Worm (Caenorhabditis elegans): ENCODE data around the gene T16G1.7.
A peak's percentile ranks its signal among the peaks of the same experiment; 100 is the strongest.

The T16G1.7 gene

ce11 chrV:12968555-12968954 lies 33.6 kb upstream of the T16G1.7 start, which contains the start of gene lin-46:
lin-46 (plus strand) TSS chrV:12968855.
- TF ChIP-seq nhr-77 (tag; optimal IDR thresholded peaks at IDR 0.05) (no peak), fkh-10 (GFP tag; optimal IDR thresholded peaks at IDR 0.05) (no peak), nhr-11 (tag; optimal IDR thresholded peaks at IDR 0.05) (no peak), ets-5 (GFP tag; IDR thresholded peaks at IDR 0.05) (no peak), ceh-82 (tag; optimal IDR thresholded peaks at IDR 0.05) (no peak), nhr-84 (tag; optimal IDR thresholded peaks at IDR 0.05) (no peak), ceh-8 (GFP tag; optimal IDR thresholded peaks at IDR 0.05) (no peak), fkh-8 (tag; optimal IDR thresholded peaks at IDR 0.05) (no peak), egl-27 (tag; optimal IDR thresholded peaks at IDR 0.05) (no peak), nhr-28 (tag; optimal IDR thresholded peaks at IDR 0.05) (no peak), ama-1 (optimal IDR thresholded peaks at IDR 0.05) (no peak), mep-1 (tag; optimal IDR thresholded peaks at IDR 0.05) (no peak), fkh-4 (tag; optimal IDR thresholded peaks at IDR 0.05; ENCODE audit: borderline replicate concordance) (no peak), swsn-7 (tag; optimal IDR thresholded peaks at IDR 0.05) (no peak), unc-62 (GFP tag; optimal IDR thresholded peaks at IDR 0.05) (no peak), lin-39 (tag; optimal IDR thresholded peaks at IDR 0.05) (no peak), elt-3 (tag; optimal IDR thresholded peaks at IDR 0.05) (no peak), lin-15B (tag; optimal IDR thresholded peaks at IDR 0.05) (no peak), xbp-1 (tag; optimal IDR thresholded peaks at IDR 0.05) (no peak), Y116A8C.19 (tag; optimal IDR thresholded peaks at IDR 0.05; ENCODE audit: borderline replicate concordance) (no peak)

- TF ChIP-seq dpl-1 (GFP tag; optimal IDR thresholded peaks at IDR 0.05) = peak; percentile 8 to 69 (median 58)
- TF ChIP-seq lsy-2 (tag; optimal IDR thresholded peaks at IDR 0.05) = peak; percentile 72 to 91
- peak; percentile 82 for TF ChIP-seq snu-23 (GFP tag; optimal IDR thresholded peaks at IDR 0.05)
- TF ChIP-seq nhr-85 (tag) = peak; percentile 90
- peak; percentile 62 for TF ChIP-seq lin-15B (tag; optimal IDR thresholded peaks at IDR 0.05)
- peak; percentile 13 for TF ChIP-seq ztf-4 (tag; optimal IDR thresholded peaks at IDR 0.05)
- peak in 1 of 2 experiments; percentile 24 for TF ChIP-seq mdl-1 (tag; optimal IDR thresholded peaks at IDR 0.05)
- TF ChIP-seq swsn-7 (tag; optimal IDR thresholded peaks at IDR 0.05) = peak; percentile 67
- peak; percentile 85 for TF ChIP-seq nhr-71 (tag; optimal IDR thresholded peaks at IDR 0.05)
- peak; percentile 24 for TF ChIP-seq fkh-10 (GFP tag; optimal IDR thresholded peaks at IDR 0.05)
- peak; percentile 16 for TF ChIP-seq egl-13 (tag; optimal IDR thresholded peaks at IDR 0.05)
- TF ChIP-seq vab-15 (tag; optimal IDR thresholded peaks at IDR 0.05) = peak; percentile 75
- 0 out of 2 replicates have a peak, but pooled peaks have one; percentile 9 for TF ChIP-seq mab-9 (GFP tag; IDR thresholded peaks at IDR 0.05)
- peak; percentile 54 to 55 for TF ChIP-seq lin-35 (GFP tag; optimal IDR thresholded peaks at IDR 0.05)
- peak; percentile 80 for TF ChIP-seq lin-14 (GFP tag; optimal IDR thresholded peaks at IDR 0.05)
- TF ChIP-seq mep-1 (tag; optimal IDR thresholded peaks at IDR 0.05) = peak; percentile 49
- peak; percentile 37 for TF ChIP-seq dsc-1 (tag; optimal IDR thresholded peaks at IDR 0.05)
- peak; percentile 78 for TF ChIP-seq nhr-20 (tag; optimal IDR thresholded peaks at IDR 0.05)
- TF ChIP-seq efl-1 (optimal IDR thresholded peaks at IDR 0.05) = peak; percentile 53 to 62
- peak; percentile 42 to 95 for TF ChIP-seq efl-1 (GFP tag; optimal IDR thresholded peaks at IDR 0.05 in 1 of 2)
- TF ChIP-seq fkh-8 (tag; optimal IDR thresholded peaks at IDR 0.05) = peak; percentile 71
- TF ChIP-seq C16A3.4 (tag; optimal IDR thresholded peaks at IDR 0.05) = peak; percentile 33
- TF ChIP-seq xbp-1 (tag; optimal IDR thresholded peaks at IDR 0.05) = peak; percentile 76
- peak; percentile 7 for TF ChIP-seq blmp-1 (tag; optimal IDR thresholded peaks at IDR 0.05)
- peak; percentile 71 for TF ChIP-seq nhr-90 (tag; optimal IDR thresholded peaks at IDR 0.05; ENCODE audit: poor library complexity)
- TF ChIP-seq pax-3 (tag; optimal IDR thresholded peaks at IDR 0.05) = peak; percentile 78
- TF ChIP-seq tbx-2 (tag; optimal IDR thresholded peaks at IDR 0.05) = peak; percentile 70
- peak; percentile 20 for TF ChIP-seq zip-4 (GFP tag; optimal IDR thresholded peaks at IDR 0.05)
- TF ChIP-seq ceh-82 (tag; optimal IDR thresholded peaks at IDR 0.05) = peak in 1 of 3 experiments; percentile 51
- TF ChIP-seq elt-3 (tag; optimal IDR thresholded peaks at IDR 0.05) = peak in 1 of 6 experiments; percentile 28
- peak; percentile 71 for TF ChIP-seq isw-1 (GFP tag; IDR thresholded peaks at IDR 0.05)
- peak; percentile 78 for TF ChIP-seq F16B12.6 (tag; optimal IDR thresholded peaks at IDR 0.05)
- peak; percentile 17 for TF ChIP-seq unc-130 (tag; optimal IDR thresholded peaks at IDR 0.05)
- TF ChIP-seq unc-86 (tag; optimal IDR thresholded peaks at IDR 0.05) = peak; percentile 5
- TF ChIP-seq nhr-47 (tag; optimal IDR thresholded peaks at IDR 0.05) = peak; percentile 78
- TF ChIP-seq ceh-88 (GFP tag; IDR thresholded peaks at IDR 0.05) = peak; percentile 78
- peak; percentile 48 for TF ChIP-seq irx-1 (tag; optimal IDR thresholded peaks at IDR 0.05)
- peak; percentile 10 for TF ChIP-seq elt-2 (tag; optimal IDR thresholded peaks at IDR 0.05)
- peak; percentile 49 for TF ChIP-seq rnt-1 (tag; optimal IDR thresholded peaks at IDR 0.05)
Measured at ce11 chrV:12967925-12968327, 33.0 kb upstream of the T16G1.7 start, which contains the start of gene R186.8. R186.8 (minus strand) TSS chrV:12967982.
